Worm (Caenorhabditis elegans): ENCODE results near the gene chil-15.

chil-15 gene

DNA sequence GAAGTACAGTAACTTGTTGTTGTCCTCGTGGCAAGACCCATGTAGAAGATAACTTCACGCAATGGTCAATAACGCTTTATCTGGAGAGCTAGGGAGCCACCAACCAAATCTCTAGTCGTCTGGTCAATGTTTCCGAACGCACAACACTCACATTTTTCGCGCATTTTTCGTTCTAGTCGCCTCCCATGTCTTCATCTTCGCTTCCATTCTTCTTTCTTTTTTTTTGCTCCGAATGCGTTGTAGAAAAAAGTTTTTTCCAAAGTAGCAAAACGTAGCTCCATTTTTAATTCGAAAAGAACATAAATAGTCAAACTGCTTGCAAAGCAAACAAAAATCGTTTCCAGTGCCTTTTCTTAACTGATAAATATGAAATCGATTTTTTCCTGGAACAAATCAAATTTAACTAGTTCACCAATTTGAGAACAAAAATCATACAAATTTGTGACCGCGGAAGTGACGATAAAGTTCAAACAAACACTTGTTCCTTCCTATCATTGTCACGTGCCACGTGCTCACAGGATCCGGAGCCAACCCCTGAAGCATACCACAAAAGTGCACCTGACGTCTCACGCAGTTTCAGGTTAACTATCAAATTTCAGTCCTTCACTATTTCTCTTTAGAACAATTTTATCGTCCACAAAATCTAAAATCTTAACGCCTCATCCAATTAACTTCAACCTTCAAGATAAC lies 24.4 kb downstream of the chil-15 start:
- TF ChIP-seq F13C5.2 (tag; optimal IDR thresholded peaks at IDR 0.05) (no peak), hmg-4 (GFP tag; optimal IDR thresholded peaks at IDR 0.05) (no peak), B0310.2 (tag; optimal IDR thresholded peaks at IDR 0.05) (no peak), tra-4 (tag; optimal IDR thresholded peaks at IDR 0.05) (no peak), hnd-1 (tag; optimal IDR thresholded peaks at IDR 0.05) (no peak), ets-7 (tag; optimal IDR thresholded peaks at IDR 0.05) (no peak), hmbx-1 (tag; optimal IDR thresholded peaks at IDR 0.05) (no peak), tbx-37 (GFP tag; conservative IDR thresholded peaks at IDR 0.05) (no peak), scrt-1 (GFP tag; IDR thresholded peaks at IDR 0.05) (no peak), ama-1 (optimal IDR thresholded peaks at IDR 0.05) (no peak), flt-1 (GFP tag; IDR thresholded peaks at IDR 0.05) (no peak), sea-1 (GFP tag; conservative IDR thresholded peaks at IDR 0.05) (no peak), pes-1 (GFP tag; IDR thresholded peaks at IDR 0.05) (no peak), ceh-13 (GFP tag; optimal IDR thresholded peaks at IDR 0.05) (no peak), ceh-36 (tag; optimal IDR thresholded peaks at IDR 0.05) (no peak), aly-1 (tag; optimal IDR thresholded peaks at IDR 0.05) (no peak), tbx-11 (GFP tag; IDR thresholded peaks at IDR 0.05) (no peak)

ce11 chrII:9418065-9418567 lies 25.3 kb downstream of the chil-15 start, which contains the start of the genes M176.4 and M176.16:
Gene M176.4, plus strand, starts transcription at chrII:9418365.
Gene M176.16, plus strand, starts transcription at chrII:9418517.
- no peak for TF ChIP-seq tra-4 (tag; optimal IDR thresholded peaks at IDR 0.05)
- no peak for TF ChIP-seq flt-1 (GFP tag; IDR thresholded peaks at IDR 0.05)
- TF ChIP-seq ets-7 (tag; optimal IDR thresholded peaks at IDR 0.05), result no peak
- TF ChIP-seq hmg-4 (GFP tag; optimal IDR thresholded peaks at IDR 0.05), result no peak
- no peak for TF ChIP-seq F13C5.2 (tag; optimal IDR thresholded peaks at IDR 0.05)
- no peak for TF ChIP-seq tbx-11 (GFP tag; IDR thresholded peaks at IDR 0.05)
- TF ChIP-seq hnd-1 (tag; optimal IDR thresholded peaks at IDR 0.05), result no peak

- TF ChIP-seq sea-1 (GFP tag; conservative IDR thresholded peaks at IDR 0.05), result no peak
- no peak for TF ChIP-seq ama-1 (optimal IDR thresholded peaks at IDR 0.05)
- no peak for TF ChIP-seq pes-1 (GFP tag; IDR thresholded peaks at IDR 0.05)
Measured at ce11 chrII:9416381-9417276, 26.8 kb downstream of the chil-15 start, which contains the start of the genes gss-1 and chch-3. Gene gss-1, minus strand, starts transcription at chrII:9416431. Gene chch-3, plus strand, starts transcription at chrII:9417013.

DNA sequence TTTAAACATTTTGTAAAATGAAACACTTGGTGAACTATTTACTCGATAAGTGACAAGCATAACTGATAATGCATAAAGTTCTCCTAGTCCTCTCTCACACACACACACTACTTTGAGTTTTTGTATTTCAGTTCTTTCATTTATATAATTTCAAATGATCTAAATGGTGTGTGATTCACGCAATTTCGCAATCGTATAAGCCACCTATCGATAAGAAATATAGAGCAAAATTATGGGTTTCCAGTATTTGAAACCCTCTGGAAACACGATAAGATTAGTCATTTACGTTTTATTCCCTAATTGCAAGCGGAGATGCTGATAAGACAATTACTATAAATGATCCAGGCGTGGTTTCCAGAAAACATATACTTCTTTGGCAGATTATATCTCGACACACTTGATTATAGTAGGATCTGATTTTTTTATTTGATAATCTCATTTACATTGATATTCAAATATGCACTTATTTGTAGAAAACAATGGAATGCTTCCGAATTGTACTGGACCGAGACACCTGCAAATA lies 31.3 kb downstream of the chil-15 start, which contains the start of gene arrd-3:
arrd-3 (plus strand) TSS at position 473 of the 523 bp plus-strand sequence.
- TF ChIP-seq hmg-4 (GFP tag; optimal IDR thresholded peaks at IDR 0.05) (no peak), F13C5.2 (tag; optimal IDR thresholded peaks at IDR 0.05) (no peak), sea-1 (GFP tag; conservative IDR thresholded peaks at IDR 0.05) (no peak), ets-7 (tag; optimal IDR thresholded peaks at IDR 0.05) (no peak), aly-1 (tag; optimal IDR thresholded peaks at IDR 0.05) (no peak), scrt-1 (GFP tag; IDR thresholded peaks at IDR 0.05) (no peak), flt-1 (GFP tag; IDR thresholded peaks at IDR 0.05) (no peak), B0310.2 (tag; optimal IDR thresholded peaks at IDR 0.05) (no peak), ceh-13 (GFP tag; optimal IDR thresholded peaks at IDR 0.05) (no peak), pes-1 (GFP tag; IDR thresholded peaks at IDR 0.05) (no peak), ceh-36 (tag; optimal IDR thresholded peaks at IDR 0.05) (no peak), ama-1 (optimal IDR thresholded peaks at IDR 0.05) (no peak), hmbx-1 (tag; optimal IDR thresholded peaks at IDR 0.05) (no peak), tbx-11 (GFP tag; IDR thresholded peaks at IDR 0.05) (no peak), tbx-37 (GFP tag; conservative IDR thresholded peaks at IDR 0.05) (no peak), hnd-1 (tag; optimal IDR thresholded peaks at IDR 0.05) (no peak), tra-4 (tag; optimal IDR thresholded peaks at IDR 0.05) (no peak)

DNA sequence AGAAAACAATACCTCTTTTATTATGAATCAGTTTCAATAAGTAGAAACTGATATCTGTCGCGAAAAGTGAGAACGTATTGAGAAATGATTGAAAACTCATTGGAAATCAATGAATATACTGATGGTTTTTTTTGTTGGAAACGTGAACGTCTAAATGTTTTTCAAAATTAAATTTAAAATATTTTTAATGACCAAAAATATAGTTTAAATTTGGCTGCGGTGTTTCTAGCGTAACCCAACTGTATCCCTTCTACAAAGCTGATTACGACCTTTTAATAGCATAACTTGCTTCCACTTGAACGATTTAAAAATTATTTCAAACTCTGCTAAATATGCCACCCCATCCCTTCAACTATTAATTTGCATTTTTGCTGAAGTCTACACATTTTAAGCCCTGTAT lies 31.9 kb downstream of the chil-15 start, which contains the start of gene M176.9:
M176.9 (minus strand) TSS at position 101 of the 400 bp plus-strand sequence.
- TF ChIP-seq F13C5.2 (tag; optimal IDR thresholded peaks at IDR 0.05) (no peak), hmbx-1 (tag; optimal IDR thresholded peaks at IDR 0.05) (no peak), scrt-1 (GFP tag; IDR thresholded peaks at IDR 0.05) (no peak), hmg-4 (GFP tag; optimal IDR thresholded peaks at IDR 0.05) (no peak)

- TF ChIP-seq ama-1 (optimal IDR thresholded peaks at IDR 0.05) (no peak), ceh-13 (GFP tag; optimal IDR thresholded peaks at IDR 0.05) (no peak), pes-1 (GFP tag; IDR thresholded peaks at IDR 0.05) (no peak), ets-7 (tag; optimal IDR thresholded peaks at IDR 0.05) (no peak), ceh-36 (tag; optimal IDR thresholded peaks at IDR 0.05) (no peak), F13C5.2 (tag; optimal IDR thresholded peaks at IDR 0.05) (no peak), aly-1 (tag; optimal IDR thresholded peaks at IDR 0.05) (no peak), tra-4 (tag; optimal IDR thresholded peaks at IDR 0.05) (no peak), flt-1 (GFP tag; IDR thresholded peaks at IDR 0.05) (no peak), hmbx-1 (tag; optimal IDR thresholded peaks at IDR 0.05) (no peak), B0310.2 (tag; optimal IDR thresholded peaks at IDR 0.05) (no peak), sea-1 (GFP tag; conservative IDR thresholded peaks at IDR 0.05) (no peak)
Measured at ce11 chrII:9407469-9407868, 36.0 kb downstream of the chil-15 start, which contains the start of gene arrd-2. Gene arrd-2, plus strand, starts transcription at chrII:9407769.

DNA sequence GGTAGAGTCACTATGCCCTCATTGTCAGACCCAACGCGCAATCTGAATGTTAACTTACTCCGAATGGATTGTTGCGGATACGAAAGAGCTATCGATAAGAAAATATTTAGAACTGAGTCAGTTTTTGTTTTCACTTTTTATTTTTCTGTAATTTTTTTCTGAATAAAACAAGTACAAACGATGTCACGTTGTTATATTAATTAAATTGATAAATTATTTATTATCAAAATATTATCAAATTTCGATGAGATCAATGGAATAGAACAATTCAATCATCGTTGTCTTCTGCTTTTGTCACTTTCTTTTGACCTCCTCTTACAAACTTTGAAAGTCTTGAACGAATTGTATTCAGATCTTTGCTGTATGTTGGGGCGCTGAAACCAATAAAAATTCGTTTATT lies 36.4 kb downstream of the chil-15 start, which contains the start of gene mpz-6:
mpz-6 (minus strand) TSS at position 101 of the 400 bp plus-strand sequence.
- no peak for TF ChIP-seq scrt-1 (GFP tag; IDR thresholded peaks at IDR 0.05)
- no peak for TF ChIP-seq tra-4 (tag; optimal IDR thresholded peaks at IDR 0.05)
- no peak for TF ChIP-seq ceh-13 (GFP tag; optimal IDR thresholded peaks at IDR 0.05)
- TF ChIP-seq ets-7 (tag; optimal IDR thresholded peaks at IDR 0.05), result no peak
- no peak for TF ChIP-seq B0310.2 (tag; optimal IDR thresholded peaks at IDR 0.05)
- TF ChIP-seq ceh-36 (tag; optimal IDR thresholded peaks at IDR 0.05), result no peak
- TF ChIP-seq hnd-1 (tag; optimal IDR thresholded peaks at IDR 0.05), result no peak
- no peak for TF ChIP-seq hmbx-1 (tag; optimal IDR thresholded peaks at IDR 0.05)
- TF ChIP-seq flt-1 (GFP tag; IDR thresholded peaks at IDR 0.05), result no peak
- TF ChIP-seq aly-1 (tag; optimal IDR thresholded peaks at IDR 0.05), result no peak

Data from whole organism, early embryonic.